Worm (Caenorhabditis elegans) whole organism, young adult: Measurements from ENCODE around the gene srx-84.

Experiments used
- ets-4 ChIP-seq: fragments of 200-800 bp; sonication (Bioruptor generic); optimal IDR thresholded peaks from 2 replicates; lab custom pipeline; 2018; ENCODE audit warnings: mild to moderate bottlenecking, missing genetic modification characterization, missing compliant biosample characterization
- let-607 ChIP-seq, 2 experiments: fragments of 200-800 bp in 1 of 2; sonication (Bioruptor generic) in 1 of 2; sonication (generic microtip) in 1 of 2; optimal IDR thresholded peaks; 2 replicates each; lab custom pipeline; 2016 to 2018; ENCODE audit warnings: mild to moderate bottlenecking in 2 of 2, missing compliant biosample characterization in 2 of 2, missing genetic modification characterization in 2 of 2, moderate library complexity in 2 of 2, missing genotype in 1 of 2
- tbx-9 ChIP-seq: sonication (generic microtip); optimal IDR thresholded peaks from 2 replicates; lab custom pipeline; 2016; ENCODE audit warnings: borderline replicate concordance, missing genetic modification characterization, inconsistent platforms, missing compliant biosample characterization

- TF ChIP-seq tbx-9 (tag; lab: Kevin White, UChicago) (no peak), ets-4 (GFP tag; lab: Kevin White, UChicago) (no peak), let-607 (tag; optimal IDR thresholded peaks at IDR 0.05; lab: Kevin White, UChicago) (no peak)
Observed at ce11 chrV:11638634-11639117, 39.8 kb downstream of the srx-84 start.
